Worm (Caenorhabditis elegans): ENCODE data around the gene glb-30.

ce11 chrIII:1713991-1714611 is 45.7 kb upstream of the glb-30 start:
- TF ChIP-seq R02D3.7 (tag; optimal IDR thresholded peaks at IDR 0.05) (no peak), unc-130 (GFP tag; optimal IDR thresholded peaks at IDR 0.05) (no peak), F49E8.2 (tag; optimal IDR thresholded peaks at IDR 0.05; ENCODE audit: borderline replicate concordance) (no peak), fkh-10 (GFP tag; optimal IDR thresholded peaks at IDR 0.05) (no peak), tra-1 (GFP tag; IDR thresholded peaks at IDR 0.05) (no peak), aly-2 (tag; optimal IDR thresholded peaks at IDR 0.05) (no peak), ceh-20 (GFP tag; IDR thresholded peaks at IDR 0.05) (no peak), ZK546.5 (tag; optimal IDR thresholded peaks at IDR 0.05) (no peak), ztf-7 (tag; optimal IDR thresholded peaks at IDR 0.05) (no peak)

Measured in whole organism, L4 larva.